Worm (Caenorhabditis elegans): ENCODE data around the gene T28F3.8.
"Not testable (repeated sequence)": the region's sequence is repeated elsewhere in the genome, so short reads cannot be mapped to it uniquely, and the experiment has no call there.

Gene T28F3.8

DNA sequence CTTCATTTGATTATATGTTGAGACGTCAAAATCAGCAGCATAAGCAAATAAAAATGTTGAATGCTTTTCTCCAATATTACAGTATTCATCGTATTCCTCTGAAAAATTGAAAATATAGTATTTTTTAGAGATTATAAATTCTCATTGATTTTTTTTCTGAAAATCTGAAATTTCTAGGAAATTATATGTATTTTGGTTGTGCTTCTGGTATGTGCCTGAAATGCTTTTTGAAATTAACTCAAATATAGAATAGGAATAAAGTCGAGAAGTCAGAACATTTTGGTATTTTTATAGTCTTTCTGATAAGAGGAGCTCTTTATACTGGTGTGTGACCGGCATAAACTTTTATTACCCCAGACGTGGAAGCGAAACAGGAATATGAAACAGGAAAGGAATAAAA lies at the start of gene T28F3.8:
TSS of gene T28F3.8 (minus strand) at position 101 of the 400 bp plus-strand sequence.
- not testable (repeated sequence) for TF ChIP-seq T22C8.4, ztf-29, tab-1 (GFP tag; IDR thresholded peaks at IDR 0.05)

DNA sequence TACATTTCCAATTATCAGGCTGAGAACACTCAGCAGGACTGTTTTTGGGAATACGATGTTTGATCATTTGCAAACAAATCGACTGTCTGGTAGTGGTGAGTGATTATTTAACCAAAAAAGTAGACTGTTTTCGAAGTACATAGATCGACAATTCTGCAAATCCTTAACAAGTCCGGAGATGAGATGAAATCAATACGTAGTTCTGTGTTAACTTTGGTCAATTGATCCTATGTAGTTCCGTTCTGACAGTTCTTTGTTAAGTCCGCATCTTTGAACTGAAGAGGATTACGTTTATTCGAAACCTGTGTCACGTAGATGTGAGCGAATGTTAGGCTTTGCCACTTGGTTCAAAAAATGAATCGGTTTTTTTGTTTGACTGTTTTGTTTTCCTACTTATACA lies 44.5 kb upstream of the T28F3.8 start, which contains the start of gene clec-199:
TSS of gene clec-199 (plus strand) at position 301 of the 400 bp plus-strand sequence.
- no peak for TF ChIP-seq tab-1 (GFP tag; IDR thresholded peaks at IDR 0.05)
- no peak for TF ChIP-seq flt-1 (GFP tag; IDR thresholded peaks at IDR 0.05)
- TF ChIP-seq ztf-29 (GFP tag; IDR thresholded peaks at IDR 0.05): no peak
- no peak for TF ChIP-seq T22C8.4 (GFP tag; IDR thresholded peaks at IDR 0.05)
- TF ChIP-seq cog-1 (tag; optimal IDR thresholded peaks at IDR 0.05): no peak
- TF ChIP-seq ref-1 (GFP tag; conservative IDR thresholded peaks at IDR 0.05): no peak
- no peak for TF ChIP-seq med-1 (GFP tag; optimal IDR thresholded peaks at IDR 0.05; ENCODE audit: insufficient read depth)

DNA sequence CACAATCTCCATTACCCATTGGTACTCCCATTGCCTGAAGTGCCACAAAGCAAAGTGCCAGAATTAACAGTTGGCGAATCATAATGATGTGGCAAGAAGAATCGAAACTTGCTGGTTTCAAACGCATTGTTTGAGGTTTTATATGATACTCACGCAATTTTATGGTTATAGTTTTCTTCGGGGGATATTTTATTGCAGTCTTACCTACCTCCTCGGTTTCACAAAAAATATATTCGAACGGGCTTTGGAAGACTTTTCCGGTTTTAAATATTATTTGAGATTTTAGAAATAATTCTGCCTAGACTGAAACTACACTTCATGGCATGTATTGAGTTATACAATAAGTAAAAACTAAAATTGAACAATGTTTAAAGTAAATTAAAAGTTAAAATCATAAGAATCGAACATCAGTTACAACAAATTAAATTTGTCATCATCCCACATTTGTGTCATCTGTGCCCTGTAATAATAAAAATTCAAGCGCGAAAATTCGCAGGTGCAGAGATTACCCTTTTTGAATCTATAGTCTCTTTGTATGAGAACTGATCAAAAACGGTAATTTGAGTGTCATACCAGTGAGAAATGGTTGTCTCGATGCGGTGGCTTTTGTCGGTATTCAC lies 39.6 kb upstream of the T28F3.8 start, which contains the start of the genes clec-197 and clec-198:
TSS of gene clec-197 (minus strand) at position 101 of the 620 bp plus-strand sequence.
TSS of gene clec-198 (plus strand) at position 570 of the 620 bp plus-strand sequence.
- TF ChIP-seq ztf-29 (GFP tag; IDR thresholded peaks at IDR 0.05): no peak
- TF ChIP-seq cog-1 (tag; optimal IDR thresholded peaks at IDR 0.05): no peak
- no peak for TF ChIP-seq flt-1 (GFP tag; IDR thresholded peaks at IDR 0.05)
- no peak for TF ChIP-seq klf-2 (GFP tag; conservative IDR thresholded peaks at IDR 0.05)
- no peak for TF ChIP-seq ref-1 (GFP tag; conservative IDR thresholded peaks at IDR 0.05)
- no peak for TF ChIP-seq med-1 (GFP tag; optimal IDR thresholded peaks at IDR 0.05; ENCODE audit: insufficient read depth)
- no peak for TF ChIP-seq ztf-23 (GFP tag; IDR thresholded peaks at IDR 0.05)
- no peak for TF ChIP-seq tab-1 (GFP tag; IDR thresholded peaks at IDR 0.05)
- no peak for TF ChIP-seq T22C8.4 (GFP tag; IDR thresholded peaks at IDR 0.05)

DNA sequence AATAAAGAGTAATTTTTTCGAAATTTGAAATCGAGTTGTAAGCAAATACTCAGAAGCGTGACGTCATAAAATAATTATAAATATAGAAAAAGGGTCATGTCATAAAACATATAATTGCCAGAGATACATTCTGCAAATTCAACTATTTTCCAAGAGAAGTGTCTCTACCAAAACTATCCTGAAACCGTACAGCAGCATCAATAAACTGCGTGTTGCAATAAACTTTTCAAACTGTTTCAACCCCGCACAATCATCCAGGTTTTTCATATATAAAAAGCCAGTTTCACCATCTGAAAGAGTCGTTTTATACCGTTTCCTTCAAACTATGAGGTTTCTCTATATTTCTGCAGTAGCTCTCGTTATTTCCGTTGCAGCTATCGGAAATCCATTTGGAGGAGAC lies 36.4 kb upstream of the T28F3.8 start, which contains the start of gene C49C3.11:
TSS of gene C49C3.11 (plus strand) at position 301 of the 400 bp plus-strand sequence.
- no peak for TF ChIP-seq klf-2 (GFP tag; conservative IDR thresholded peaks at IDR 0.05)
- TF ChIP-seq ztf-29 (GFP tag; IDR thresholded peaks at IDR 0.05): no peak
- no peak for TF ChIP-seq cog-1 (tag; optimal IDR thresholded peaks at IDR 0.05)
- TF ChIP-seq med-1 (GFP tag; optimal IDR thresholded peaks at IDR 0.05; ENCODE audit: insufficient read depth): no peak
- TF ChIP-seq tab-1 (GFP tag; IDR thresholded peaks at IDR 0.05): no peak
- no peak for TF ChIP-seq ztf-23 (GFP tag; IDR thresholded peaks at IDR 0.05)
- TF ChIP-seq ref-1 (GFP tag; conservative IDR thresholded peaks at IDR 0.05): no peak
- TF ChIP-seq flt-1 (GFP tag; IDR thresholded peaks at IDR 0.05): no peak
- TF ChIP-seq T22C8.4 (GFP tag; IDR thresholded peaks at IDR 0.05): no peak

DNA sequence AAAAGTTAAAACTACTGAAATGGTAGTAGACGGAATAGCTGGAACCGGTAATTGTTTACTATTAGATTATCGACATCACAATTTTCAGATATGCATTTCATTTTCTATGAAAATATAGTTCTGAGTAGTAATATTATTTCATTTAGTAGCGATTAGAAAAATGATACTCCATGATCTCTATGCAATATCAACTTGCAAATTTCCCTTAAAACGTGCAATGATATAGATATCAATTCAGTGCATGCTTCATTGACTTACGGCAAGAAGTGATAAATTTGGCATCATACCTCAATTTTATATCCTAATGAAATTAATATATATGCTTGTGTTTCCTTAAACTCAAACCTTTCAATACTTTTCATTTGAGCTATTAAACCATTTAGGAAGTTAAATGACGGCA lies 35.5 kb upstream of the T28F3.8 start, which contains the start of gene C49C3.21:
TSS of gene C49C3.21 (plus strand) at position 301 of the 400 bp plus-strand sequence.
- TF ChIP-seq ztf-23 (GFP tag; IDR thresholded peaks at IDR 0.05): no peak
- TF ChIP-seq tab-1 (GFP tag; IDR thresholded peaks at IDR 0.05): no peak
- no peak for TF ChIP-seq med-1 (GFP tag; optimal IDR thresholded peaks at IDR 0.05; ENCODE audit: insufficient read depth)
- no peak for TF ChIP-seq ztf-29 (GFP tag; IDR thresholded peaks at IDR 0.05)
- no peak for TF ChIP-seq cog-1 (tag; optimal IDR thresholded peaks at IDR 0.05)
- TF ChIP-seq T22C8.4 (GFP tag; IDR thresholded peaks at IDR 0.05): no peak
- TF ChIP-seq klf-2 (GFP tag; conservative IDR thresholded peaks at IDR 0.05): no peak
- TF ChIP-seq flt-1 (GFP tag; IDR thresholded peaks at IDR 0.05): no peak
- TF ChIP-seq ref-1 (GFP tag; conservative IDR thresholded peaks at IDR 0.05): no peak

DNA sequence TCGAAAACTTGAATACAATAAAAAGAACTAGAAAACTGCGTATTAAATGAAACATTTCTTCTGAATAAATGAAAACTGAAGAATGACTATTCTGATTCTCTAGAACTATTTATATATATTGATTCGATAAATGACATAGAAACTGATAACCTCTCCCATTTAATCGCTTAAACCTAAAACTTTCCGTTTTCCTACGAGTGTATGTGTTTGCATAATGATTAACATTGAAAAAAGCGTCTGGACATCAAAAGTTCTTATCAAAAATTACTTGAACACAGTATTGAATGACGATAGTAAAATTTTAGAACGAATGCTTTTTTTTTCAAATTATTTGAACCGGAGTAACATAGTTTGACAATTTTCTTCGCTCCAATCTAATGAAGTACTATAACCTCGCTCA lies 35.1 kb upstream of the T28F3.8 start, which contains the start of gene C49C3.9:
TSS of gene C49C3.9 (minus strand) at position 136 of the 400 bp plus-strand sequence.
- TF ChIP-seq ztf-29 (GFP tag; IDR thresholded peaks at IDR 0.05) (no peak), tab-1 (GFP tag; IDR thresholded peaks at IDR 0.05) (no peak), flt-1 (GFP tag; IDR thresholded peaks at IDR 0.05) (no peak), T22C8.4 (GFP tag; IDR thresholded peaks at IDR 0.05) (no peak), ztf-23 (GFP tag; IDR thresholded peaks at IDR 0.05) (no peak), klf-2 (GFP tag; conservative IDR thresholded peaks at IDR 0.05) (no peak), cog-1 (tag; optimal IDR thresholded peaks at IDR 0.05) (no peak)

DNA sequence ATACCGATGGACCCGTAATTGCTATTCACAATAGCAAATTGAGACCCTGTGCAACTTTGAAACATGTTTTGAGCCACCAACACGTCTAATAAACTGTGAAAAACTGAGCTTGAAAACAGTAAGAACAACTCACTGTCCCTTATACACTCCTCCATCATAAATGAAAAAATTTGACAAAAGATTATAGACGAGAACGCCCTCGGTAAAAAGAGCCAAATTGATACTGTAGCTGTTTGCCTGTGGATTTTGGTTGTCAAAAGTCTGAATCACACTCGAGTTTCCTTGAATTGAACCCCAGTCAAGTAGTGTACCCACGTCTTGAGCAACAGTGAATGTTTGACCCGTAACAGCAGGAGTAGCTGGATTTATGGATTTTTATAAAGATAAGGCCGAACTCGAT lies 33.9 kb upstream of the T28F3.8 start:
- no peak for TF ChIP-seq ztf-29 (GFP tag; IDR thresholded peaks at IDR 0.05)
- TF ChIP-seq ref-1 (GFP tag; conservative IDR thresholded peaks at IDR 0.05): no peak
- TF ChIP-seq T22C8.4 (GFP tag; IDR thresholded peaks at IDR 0.05): no peak
- no peak for TF ChIP-seq klf-2 (GFP tag; conservative IDR thresholded peaks at IDR 0.05)
- no peak for TF ChIP-seq cog-1 (tag; optimal IDR thresholded peaks at IDR 0.05)
- no peak for TF ChIP-seq flt-1 (GFP tag; IDR thresholded peaks at IDR 0.05)
- no peak for TF ChIP-seq ztf-23 (GFP tag; IDR thresholded peaks at IDR 0.05)
- TF ChIP-seq tab-1 (GFP tag; IDR thresholded peaks at IDR 0.05): no peak
- TF ChIP-seq med-1 (GFP tag; optimal IDR thresholded peaks at IDR 0.05; ENCODE audit: insufficient read depth): no peak

DNA sequence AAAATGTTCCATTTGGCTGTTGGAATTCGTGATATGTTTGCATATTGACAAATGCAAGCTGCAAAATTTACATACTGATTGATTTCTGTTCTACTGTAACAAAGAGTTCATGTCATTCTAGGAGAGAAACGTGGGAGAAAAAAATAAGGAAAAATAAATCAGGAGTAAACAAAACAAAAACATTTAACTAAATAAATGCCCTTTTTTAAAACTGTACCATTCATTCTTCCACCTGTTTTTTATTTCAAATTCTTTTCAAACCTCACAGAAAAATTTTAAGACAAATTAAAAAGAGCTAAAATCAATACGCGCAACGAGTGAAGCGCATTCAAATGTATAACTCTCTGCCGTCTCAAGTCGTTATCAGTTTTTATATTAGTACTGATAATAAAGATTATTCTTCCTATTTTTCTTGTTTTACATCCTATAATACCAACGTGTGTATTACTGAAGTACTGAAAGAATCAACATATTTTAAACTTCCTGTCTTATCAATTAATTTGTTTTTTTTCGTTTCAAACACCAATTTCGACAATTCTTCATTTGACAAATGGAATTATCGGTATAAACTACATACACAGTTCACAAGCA lies 31.9 kb upstream of the T28F3.8 start, which contains the start of gene C49C3.10:
TSS of gene C49C3.10 (minus strand) at position 51 of the 591 bp plus-strand sequence.
- no peak for TF ChIP-seq ztf-29 (GFP tag; IDR thresholded peaks at IDR 0.05)

DNA sequence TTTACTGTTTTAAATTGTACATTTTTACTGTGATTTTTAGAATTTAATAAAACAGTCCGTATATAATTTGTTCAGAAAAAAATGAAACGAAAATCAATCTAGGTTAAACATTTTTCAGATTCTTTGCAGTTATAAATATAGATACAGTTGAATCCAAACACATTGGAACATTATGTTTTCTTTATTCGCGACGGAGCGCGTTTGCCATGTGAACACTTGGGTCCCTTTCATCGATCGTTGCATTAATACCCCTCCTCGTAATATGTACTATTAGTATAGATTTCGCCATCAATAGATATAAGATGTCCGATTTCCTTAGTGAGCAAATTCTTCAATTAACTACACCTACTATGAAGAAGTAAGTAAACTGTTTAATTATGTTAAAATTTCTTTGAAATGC lies 27.9 kb upstream of the T28F3.8 start, which contains the start of gene C49C3.8:
TSS of gene C49C3.8 (plus strand) at position 173 of the 400 bp plus-strand sequence.
- TF ChIP-seq ztf-23 (GFP tag; IDR thresholded peaks at IDR 0.05) (no peak), flt-1 (GFP tag; IDR thresholded peaks at IDR 0.05) (no peak), tab-1 (GFP tag; IDR thresholded peaks at IDR 0.05) (no peak), klf-2 (GFP tag; conservative IDR thresholded peaks at IDR 0.05) (no peak), ref-1 (GFP tag; conservative IDR thresholded peaks at IDR 0.05) (no peak), cog-1 (tag; optimal IDR thresholded peaks at IDR 0.05) (no peak), med-1 (GFP tag; optimal IDR thresholded peaks at IDR 0.05; ENCODE audit: insufficient read depth) (no peak), T22C8.4 (GFP tag; IDR thresholded peaks at IDR 0.05) (no peak), ztf-29 (GFP tag; IDR thresholded peaks at IDR 0.05) (no peak)

Measured in whole organism, midembryonic.